Fruit fly (Drosophila melanogaster) whole organism, prepupa: ENCODE measurements around the gene mew.

Experiments used
- Blimp-1 ChIP-seq: fragments of 200-800 bp; sonication (Bioruptor generic); optimal IDR thresholded peaks from 3 replicates; lab custom pipeline; 2017; ENCODE audit warnings: missing biosample characterization, missing genetic modification characterization, mild to moderate bottlenecking, moderate library complexity, missing genetic modification reagents
- CG10631 ChIP-seq: fragments of 200-800 bp; sonication (Bioruptor generic); optimal IDR thresholded peaks from 2 replicates; lab custom pipeline; 2016; ENCODE audit warnings: missing biosample characterization, missing genetic modification characterization
- CG11294 ChIP-seq: fragments of 200-800 bp; sonication (Bioruptor generic); IDR thresholded peaks from 2 replicates; pipeline ENCODE4 v1.3.6; 2022; ENCODE audit warnings: missing biosample characterization, missing genetic modification characterization
- CG15336 ChIP-seq: fragments of 200-800 bp; sonication (Bioruptor generic); IDR thresholded peaks from 2 replicates; pipeline ENCODE4 v1.3.6; 2022; ENCODE audit warnings: missing biosample characterization, missing genetic modification characterization
- CG16779 ChIP-seq: fragments of 200-800 bp; sonication (Bioruptor generic); optimal IDR thresholded peaks from 3 replicates; lab custom pipeline; 2017; ENCODE audit warnings: missing biosample characterization, mild to moderate bottlenecking, missing genetic modification characterization
- CG4318 ChIP-seq: fragments of 200-800 bp; sonication (Bioruptor generic); optimal IDR thresholded peaks from 3 replicates; lab custom pipeline; 2017; ENCODE audit warnings: missing biosample characterization, mild to moderate bottlenecking, missing genetic modification characterization
- CG6792 ChIP-seq: fragments of 200-800 bp; sonication (Bioruptor generic); optimal IDR thresholded peaks from 3 replicates; lab custom pipeline; 2016; ENCODE audit warnings: missing biosample characterization, missing genetic modification characterization
- Lpt ChIP-seq: fragments of 200-800 bp; sonication (Bioruptor generic); optimal IDR thresholded peaks from 3 replicates; lab custom pipeline; 2016; ENCODE audit warnings: missing biosample characterization, missing genetic modification characterization
- Smox ChIP-seq: fragments of 200-800 bp; sonication (Bioruptor generic); optimal IDR thresholded peaks from 3 replicates; lab custom pipeline; 2016; ENCODE audit warnings: missing biosample characterization, missing genetic modification characterization
- Sox15 ChIP-seq: fragments of 200-800 bp; sonication (Bioruptor generic); optimal IDR thresholded peaks from 3 replicates; lab custom pipeline; 2016; ENCODE audit warnings: missing biosample characterization, missing genetic modification characterization
- dsx ChIP-seq: fragments of 200-800 bp; optimal IDR thresholded peaks from 3 replicates; lab custom pipeline; 2019; ENCODE audit warnings: missing biosample characterization, mild to moderate bottlenecking, missing genetic modification characterization, moderate library complexity; ENCODE audit not compliant: poor library complexity, severe bottlenecking
- esn ChIP-seq: fragments of 200-800 bp; sonication (Bioruptor generic); optimal IDR thresholded peaks from 2 replicates; lab custom pipeline; 2016; ENCODE audit warnings: missing biosample characterization, mild to moderate bottlenecking, missing genetic modification characterization, moderate library complexity
- pdm3 ChIP-seq: fragments of 200-800 bp; sonication (Bioruptor generic); optimal IDR thresholded peaks from 3 replicates; lab custom pipeline; 2016; ENCODE audit warnings: missing biosample characterization, missing genetic modification characterization
- topi ChIP-seq: fragments of 200-800 bp; sonication (Bioruptor generic); optimal IDR thresholded peaks from 3 replicates; lab custom pipeline; 2016; ENCODE audit warnings: missing biosample characterization, missing genetic modification characterization

dm6 chrX:13303656-13304647 is 45.7 kb upstream of the mew start:
- no peak for TF ChIP-seq CG4318
- TF ChIP-seq Blimp-1 (GFP tag; lab: Kevin White, UChicago) = no peak
- peak; percentile 6 for TF ChIP-seq esn (GFP tag; lab: Kevin White, UChicago)
- no peak for TF ChIP-seq CG11294 (GFP tag; lab: Robert Waterston, UW)
- TF ChIP-seq CG15336 (GFP tag; lab: Robert Waterston, UW) = peak; percentile 21; the same call in 1 of the 2 replicates
- peak; percentile 6 for TF ChIP-seq CG16779 (tag; lab: Kevin White, UChicago)
- no peak for TF ChIP-seq CG6792 (GFP tag; lab: Kevin White, UChicago)
- TF ChIP-seq topi (GFP tag; lab: Kevin White, UChicago) = peak; percentile 18
- TF ChIP-seq pdm3 (GFP tag; lab: Kevin White, UChicago) = no peak
- peak; percentile 4 for TF ChIP-seq Lpt (GFP tag; lab: Kevin White, UChicago)
- no peak for TF ChIP-seq CG10631 (GFP tag; lab: Kevin White, UChicago)
- no peak for TF ChIP-seq Smox (GFP tag; lab: Kevin White, UChicago)
- TF ChIP-seq Sox15 (GFP tag; lab: Kevin White, UChicago) = no peak
- no peak for TF ChIP-seq dsx (GFP tag; lab: Kevin White, UChicago)
